Fruit fly (Drosophila melanogaster) whole organism, embryonic: ENCODE results near the gene sunn.
A peak's percentile ranks its signal among the peaks of the same experiment; 100 is the strongest.

Experiments used
- ATbp ChIP-seq: fragments of 200-800 bp; sonication (Bioruptor generic); optimal IDR thresholded peaks from 2 replicates; lab custom pipeline; 2017; ENCODE audit warnings: missing biosample characterization, mild to moderate bottlenecking, missing genetic modification characterization, missing genetic modification reagents
- Awh ChIP-seq: fragments of 200-800 bp; sonication (Bioruptor generic); IDR thresholded peaks from 2 replicates; pipeline ENCODE4, ENCODE4 v1.3.6; 2022; ENCODE audit warnings: missing biosample characterization, missing genetic modification characterization
- CG10147 ChIP-seq: fragments of 200-800 bp; sonication (Bioruptor generic); optimal IDR thresholded peaks from 2 replicates; lab custom pipeline; 2019; ENCODE audit warnings: missing biosample characterization, mild to moderate bottlenecking, missing genetic modification characterization, moderate library complexity
- CG11456 ChIP-seq: fragments of 200-800 bp; sonication (Bioruptor generic); IDR thresholded peaks from 3 replicates; pipeline ENCODE4 v1.3.6; 2022; ENCODE audit warnings: missing biosample characterization, missing genetic modification characterization
- CG12299 ChIP-seq: fragments of 200-800 bp; sonication (Bioruptor generic); optimal IDR thresholded peaks from 2 replicates; lab custom pipeline; 2018; ENCODE audit warnings: missing biosample characterization, mild to moderate bottlenecking, missing genetic modification characterization
- CG15479 ChIP-seq: fragments of 200-800 bp; sonication (Bioruptor generic); optimal IDR thresholded peaks from 3 replicates; lab custom pipeline; 2019; ENCODE audit warnings: missing biosample characterization, mild to moderate bottlenecking, missing genetic modification characterization, moderate library complexity
- CG15696 ChIP-seq: fragments of 200-800 bp; sonication (Bioruptor generic); optimal IDR thresholded peaks from 2 replicates; lab custom pipeline; 2019; ENCODE audit warnings: missing biosample characterization, mild to moderate bottlenecking, missing genetic modification characterization, moderate library complexity
- CG1602 ChIP-seq: fragments of 200-800 bp; sonication (Bioruptor generic); optimal IDR thresholded peaks from 3 replicates; lab custom pipeline; 2016; ENCODE audit warnings: missing biosample characterization, missing genetic modification characterization
- CG17328 ChIP-seq: fragments of 200-800 bp; sonication (Bioruptor generic); IDR thresholded peaks from 2 replicates; pipeline ENCODE4 v1.3.6; 2022; ENCODE audit warnings: missing biosample characterization, missing genetic modification characterization
- CG2120 ChIP-seq: fragments of 200-800 bp; sonication (Bioruptor generic); optimal IDR thresholded peaks from 3 replicates; lab custom pipeline; 2016; ENCODE audit warnings: missing biosample characterization, missing genetic modification characterization
- CG2202 ChIP-seq: fragments of 200-800 bp; sonication (Bioruptor generic); optimal IDR thresholded peaks from 2 replicates; lab custom pipeline; 2018; ENCODE audit warnings: missing biosample characterization, mild to moderate bottlenecking, missing genetic modification characterization
- CG2875 ChIP-seq: fragments of 200-800 bp; sonication (Bioruptor generic); optimal IDR thresholded peaks from 2 replicates; lab custom pipeline; 2017; ENCODE audit warnings: missing biosample characterization, mild to moderate bottlenecking, missing genetic modification characterization, missing genetic modification reagents
- CG31224 ChIP-seq: fragments of 200-800 bp; sonication (Bioruptor generic); IDR thresholded peaks from 2 replicates; pipeline ENCODE4 v1.3.6; 2022; ENCODE audit warnings: missing biosample characterization, missing genetic modification characterization
- CG32767 ChIP-seq: fragments of 200-800 bp; sonication (Bioruptor generic); IDR thresholded peaks from 2 replicates; pipeline ENCODE4 v1.3.6; 2022; ENCODE audit warnings: missing biosample characterization, missing genetic modification characterization
- CG4282 ChIP-seq: fragments of 200-800 bp; sonication (Bioruptor generic); optimal IDR thresholded peaks from 2 replicates; lab custom pipeline; 2016; ENCODE audit warnings: missing biosample characterization, missing genetic modification characterization
- CG4328 ChIP-seq: fragments of 200-800 bp; sonication (Bioruptor generic); optimal IDR thresholded peaks from 3 replicates; lab custom pipeline; 2017; ENCODE audit warnings: missing biosample characterization, missing genetic modification reagents, missing genetic modification characterization
- CG4617 ChIP-seq: fragments of 200-800 bp; sonication (Bioruptor generic); optimal IDR thresholded peaks from 3 replicates; lab custom pipeline; 2016; ENCODE audit warnings: missing biosample characterization, missing genetic modification characterization, borderline replicate concordance
- CG4707 ChIP-seq: fragments of 200-800 bp; sonication (Bioruptor generic); optimal IDR thresholded peaks from 2 replicates; lab custom pipeline; 2018; ENCODE audit warnings: missing biosample characterization, mild to moderate bottlenecking, missing genetic modification characterization, moderate library complexity
- CG6254 ChIP-seq: fragments of 200-800 bp; sonication (Bioruptor generic); optimal IDR thresholded peaks from 3 replicates; lab custom pipeline; 2017; ENCODE audit warnings: mild to moderate bottlenecking, missing biosample characterization, missing genetic modification reagents, missing genetic modification characterization
- CG8765 ChIP-seq: fragments of 200-800 bp; sonication (Bioruptor generic); IDR thresholded peaks from 2 replicates; pipeline ENCODE4 v1.3.6; 2022; ENCODE audit warnings: missing biosample characterization, missing genetic modification characterization
- Deaf1 ChIP-seq: fragments of 200-800 bp; optimal IDR thresholded peaks from 3 replicates; lab custom pipeline; 2019; ENCODE audit warnings: missing biosample characterization, mild to moderate bottlenecking, missing genetic modification characterization, moderate library complexity
- Dip2 ChIP-seq: fragments of 200-800 bp; sonication (Bioruptor generic); IDR thresholded peaks from 2 replicates; pipeline ENCODE4 v1.3.6; 2022; ENCODE audit warnings: missing biosample characterization, missing genetic modification characterization
- HLHmδ ChIP-seq: fragments of 200-800 bp; sonication (Bioruptor generic); optimal IDR thresholded peaks from 2 replicates; lab custom pipeline; 2018; ENCODE audit warnings: missing biosample characterization, mild to moderate bottlenecking, missing genetic modification characterization, moderate library complexity
- Lhr ChIP-seq: fragments of 200-800 bp; sonication (Bioruptor generic); optimal IDR thresholded peaks from 3 replicates; lab custom pipeline; 2017; ENCODE audit warnings: mild to moderate bottlenecking, missing biosample characterization, missing genetic modification reagents, missing genetic modification characterization
- Mad ChIP-seq: fragments of 200-800 bp; sonication (Bioruptor generic); optimal IDR thresholded peaks from 2 replicates; lab custom pipeline; 2016; ENCODE audit warnings: missing biosample characterization, missing genetic modification characterization
- Neu2 ChIP-seq: fragments of 200-800 bp; sonication (Bioruptor generic); optimal IDR thresholded peaks from 3 replicates; lab custom pipeline; 2016; ENCODE audit warnings: missing biosample characterization, missing genetic modification characterization, borderline replicate concordance
- Oaz ChIP-seq: fragments of 200-800 bp; sonication (Bioruptor generic); IDR thresholded peaks from 2 replicates; pipeline ENCODE4 v1.3.6; 2022; ENCODE audit warnings: missing biosample characterization, missing genetic modification characterization
- Pdp1 ChIP-seq, 2 experiments: fragments of 200-800 bp; sonication (Bioruptor generic); optimal IDR thresholded peaks; 3 replicates each; lab custom pipeline; 2016; ENCODE audit warnings: missing biosample characterization in 2 of 2, missing genetic modification characterization in 2 of 2, mild to moderate bottlenecking in 1 of 2, moderate library complexity in 1 of 2
- Sox100B ChIP-seq: fragments of 200-800 bp; sonication (Bioruptor generic); optimal IDR thresholded peaks from 3 replicates; lab custom pipeline; 2018; ENCODE audit warnings: missing biosample characterization, mild to moderate bottlenecking, missing genetic modification characterization
- Tbp ChIP-seq: fragments of >200 bp; optimal IDR thresholded peaks from 2 replicates; lab custom pipeline; 2018; ENCODE audit warnings: missing biosample characterization, missing genetic modification characterization
- az2 ChIP-seq: fragments of 200-800 bp; sonication (Bioruptor generic); optimal IDR thresholded peaks from 3 replicates; lab custom pipeline; 2016; ENCODE audit warnings: missing biosample characterization, missing genetic modification characterization
- bcd ChIP-seq: fragments of 200-800 bp; sonication (Bioruptor generic); optimal IDR thresholded peaks from 2 replicates; lab custom pipeline; 2017; ENCODE audit warnings: missing biosample characterization, mild to moderate bottlenecking, missing genetic modification characterization
- corto ChIP-seq: fragments of 200-800 bp; sonication (Bioruptor generic); optimal IDR thresholded peaks from 2 replicates; lab custom pipeline; 2016; ENCODE audit warnings: missing biosample characterization, mild to moderate bottlenecking, missing genetic modification characterization, moderate library complexity
- hbn ChIP-seq: fragments of 200-800 bp; sonication (Bioruptor generic); IDR thresholded peaks from 2 replicates; pipeline ENCODE4 v1.3.6; 2022; ENCODE audit warnings: missing biosample characterization, missing genetic modification characterization; ENCODE audit not compliant: partially characterized antibody
- inv ChIP-seq: fragments of 200-800 bp; sonication (Bioruptor generic); IDR thresholded peaks from 2 replicates; pipeline ENCODE4 v1.3.6; 2022; ENCODE audit warnings: missing biosample characterization, missing genetic modification characterization; ENCODE audit not compliant: partially characterized antibody
- kni ChIP-seq: fragments of 200-800 bp; sonication (Bioruptor generic); optimal IDR thresholded peaks from 3 replicates; lab custom pipeline; 2017; ENCODE audit warnings: mild to moderate bottlenecking, missing biosample characterization, missing genetic modification reagents, missing genetic modification characterization
- pb ChIP-seq: fragments of 200-800 bp; sonication (Bioruptor generic); optimal IDR thresholded peaks from 3 replicates; lab custom pipeline; 2016; ENCODE audit warnings: missing biosample characterization, missing genetic modification characterization
- repo ChIP-seq: fragments of 200-800 bp; sonication (Bioruptor generic); optimal IDR thresholded peaks from 2 replicates; lab custom pipeline; 2016; ENCODE audit warnings: missing biosample characterization, missing genetic modification characterization
- row ChIP-seq: fragments of 200-800 bp; sonication (Bioruptor generic); IDR thresholded peaks from 3 replicates; pipeline ENCODE4 v1.3.6; 2022; ENCODE audit warnings: missing biosample characterization, missing genetic modification characterization
- seq ChIP-seq: fragments of 200-800 bp; sonication (Bioruptor generic); IDR thresholded peaks from 2 replicates; pipeline ENCODE4 v1.3.6; 2022; ENCODE audit warnings: missing biosample characterization, missing genetic modification characterization
- sr ChIP-seq: fragments of 200-800 bp; sonication (Bioruptor generic); IDR thresholded peaks from 3 replicates; pipeline ENCODE4 v1.3.6; 2022; ENCODE audit warnings: missing biosample characterization, missing genetic modification characterization
- stwl ChIP-seq: fragments of 200-800 bp; sonication (Bioruptor generic); optimal IDR thresholded peaks from 3 replicates; lab custom pipeline; 2018; ENCODE audit warnings: missing biosample characterization, mild to moderate bottlenecking, missing genetic modification characterization, moderate library complexity
- sug ChIP-seq: fragments of 200-800 bp; optimal IDR thresholded peaks from 2 replicates; lab custom pipeline; 2019; ENCODE audit warnings: missing biosample characterization, mild to moderate bottlenecking, missing genetic modification characterization, moderate library complexity
- tll ChIP-seq, 2 experiments: fragments of 200-800 bp in 1 of 2; fragments of >200 bp in 1 of 2; sonication (Bioruptor generic) in 1 of 2; optimal IDR thresholded peaks; 2 replicates each; lab custom pipeline; 2017 to 2019; ENCODE audit warnings: missing biosample characterization in 2 of 2, missing genetic modification characterization in 2 of 2, mild to moderate bottlenecking in 1 of 2, moderate library complexity in 1 of 2
- trem ChIP-seq: fragments of 200-800 bp; optimal IDR thresholded peaks from 3 replicates; lab custom pipeline; 2019; ENCODE audit warnings: missing biosample characterization, mild to moderate bottlenecking, missing genetic modification characterization, moderate library complexity
- wdn ChIP-seq: fragments of 200-800 bp; sonication (Bioruptor generic); IDR thresholded peaks from 2 replicates; pipeline ENCODE4 v1.3.6; 2022; ENCODE audit warnings: missing biosample characterization, missing genetic modification characterization
- wek ChIP-seq: fragments of 200-800 bp; sonication (Bioruptor generic); optimal IDR thresholded peaks from 3 replicates; lab custom pipeline; 2018; ENCODE audit warnings: missing biosample characterization, mild to moderate bottlenecking, missing genetic modification characterization, moderate library complexity
- zf30C ChIP-seq: fragments of 200-800 bp; sonication (Bioruptor generic); optimal IDR thresholded peaks from 3 replicates; lab custom pipeline; 2018; ENCODE audit warnings: missing biosample characterization, mild to moderate bottlenecking, missing genetic modification characterization

Gene sunn

dm6 chr3L:11696294-11697116, 31.6 kb upstream of the sunn start, which contains the start of gene Dph1 (continued):
- TF ChIP-seq Mad (GFP tag; lab: Kevin White, UChicago) (peak; percentile 84), CG2202 (tag; lab: Kevin White, UChicago) (peak; percentile 60), bcd (GFP tag; lab: Kevin White, UChicago) (peak; percentile 88), corto (GFP tag; lab: Kevin White, UChicago) (peak; percentile 43), az2 (peak; percentile 83), CG8765 (GFP tag; lab: Robert Waterston, UW) (peak; percentile 68), sug (tag; lab: Kevin White, UChicago) (peak; percentile 54), CG10147 (GFP tag; lab: Kevin White, UChicago) (peak; percentile 46), CG32767 (peak; percentile 86), CG15479 (GFP tag; lab: Kevin White, UChicago) (peak; percentile 68), kni (peak; percentile 54), ATbp (GFP tag; lab: Kevin White, UChicago) (peak; percentile 88), hbn (GFP tag; lab: Robert Waterston, UW) (no peak), Awh (peak; percentile 85), CG11456 (GFP tag; lab: Robert Waterston, UW) (no peak; the same call in 1 of the 3 replicates), pb (GFP tag; lab: Kevin White, UChicago) (peak; percentile 85), HLHmδ (no peak), Tbp (GFP tag; lab: Kevin White, UChicago) (no peak), seq (peak; percentile 80), Sox100B (peak; percentile 62), repo (GFP tag; lab: Kevin White, UChicago) (peak; percentile 89), zf30C (GFP tag; lab: Kevin White, UChicago) (no peak), Dip2 (GFP tag; lab: Robert Waterston, UW) (no peak), Oaz (GFP tag; lab: Robert Waterston, UW) (peak; percentile 49; the same call in 1 of the 2 replicates), inv (peak; percentile 31; the same call in 1 of the 2 replicates), CG4282 (GFP tag; lab: Kevin White, UChicago) (peak; percentile 53), CG1602 (peak; percentile 39), wdn (GFP tag; lab: Robert Waterston, UW) (peak; percentile 69), CG15696 (tag; lab: Kevin White, UChicago) (peak; percentile 50), row (GFP tag; lab: Robert Waterston, UW) (peak; percentile 85), Pdp1 (GFP tag; optimal IDR thresholded peaks at IDR 0.05; lab: Kevin White, UChicago) (peak; percentile 75 to 96), wek (GFP tag; lab: Kevin White, UChicago) (peak; percentile 54), CG17328 (GFP tag; lab: Robert Waterston, UW) (peak; percentile 91), CG12299 (tag; lab: Kevin White, UChicago) (peak; percentile 27), CG2120 (GFP tag; lab: Kevin White, UChicago) (peak; percentile 85), tll (GFP tag; optimal IDR thresholded peaks at IDR 0.05; lab: Kevin White, UChicago) (no peak), Lhr (GFP tag; lab: Kevin White, UChicago) (peak; percentile 14), sr (GFP tag; lab: Robert Waterston, UW) (no peak; the same call in 1 of the 3 replicates), CG4617 (GFP tag; lab: Kevin White, UChicago) (peak; percentile 76), CG4328 (peak; percentile 54), CG31224 (peak; percentile 82; the same call in 1 of the 2 replicates), CG4707 (GFP tag; lab: Kevin White, UChicago) (peak; percentile 60), CG2875 (GFP tag; lab: Kevin White, UChicago) (peak; percentile 70), CG6254 (peak; percentile 65), Neu2 (GFP tag; lab: Kevin White, UChicago) (no peak), stwl (peak; percentile 62), trem (peak; percentile 59), Deaf1 (tag; lab: Kevin White, UChicago) (peak; percentile 49)
